Fruit fly (Drosophila melanogaster) whole organism, embryonic: ENCODE measurements around the gene Herc4.

Experiments used
- ATbp ChIP-seq: fragments of 200-800 bp; sonication (Bioruptor generic); optimal IDR thresholded peaks from 2 replicates; lab custom pipeline; 2017; ENCODE audit warnings: missing biosample characterization, mild to moderate bottlenecking, missing genetic modification characterization, missing genetic modification reagents
- B-H1 ChIP-seq: fragments of 200-800 bp; sonication (Bioruptor generic); IDR thresholded peaks from 3 replicates; pipeline ENCODE4 v1.3.6; 2022; ENCODE audit warnings: missing biosample characterization, missing genetic modification characterization
- Bdp1 ChIP-seq: fragments of 200-800 bp; sonication (Bioruptor generic); optimal IDR thresholded peaks from 3 replicates; lab custom pipeline; 2016; ENCODE audit warnings: missing biosample characterization, missing genetic modification characterization
- CG10147 ChIP-seq: fragments of 200-800 bp; sonication (Bioruptor generic); optimal IDR thresholded peaks from 2 replicates; lab custom pipeline; 2019; ENCODE audit warnings: missing biosample characterization, mild to moderate bottlenecking, missing genetic modification characterization, moderate library complexity
- CG1024 ChIP-seq: fragments of 200-800 bp; sonication (Bioruptor generic); IDR thresholded peaks from 2 replicates; pipeline ENCODE4 v1.3.6; 2022; ENCODE audit warnings: missing biosample characterization, missing genetic modification characterization
- CG10979 ChIP-seq: fragments of 200-800 bp; sonication (Bioruptor generic); optimal IDR thresholded peaks from 2 replicates; lab custom pipeline; 2018; ENCODE audit warnings: missing biosample characterization, mild to moderate bottlenecking, missing genetic modification characterization, moderate library complexity
- CG11695 ChIP-seq: fragments of 200-800 bp; sonication (Bioruptor generic); IDR thresholded peaks from 3 replicates; pipeline ENCODE4 v1.3.6; 2022; ENCODE audit warnings: missing biosample characterization, missing genetic modification characterization
- CG12236 ChIP-seq: fragments of 200-800 bp; sonication (Bioruptor generic); optimal IDR thresholded peaks from 2 replicates; lab custom pipeline; 2016; ENCODE audit warnings: missing biosample characterization, missing genetic modification characterization
- CG12744 ChIP-seq: fragments of 200-800 bp; sonication (Bioruptor generic); optimal IDR thresholded peaks from 2 replicates; lab custom pipeline; 2016; ENCODE audit warnings: missing biosample characterization, missing genetic modification characterization
- CG13775 ChIP-seq: fragments of 200-800 bp; sonication (Bioruptor generic); optimal IDR thresholded peaks from 3 replicates; lab custom pipeline; 2017; ENCODE audit warnings: missing biosample characterization, mild to moderate bottlenecking, missing genetic modification characterization
- CG1602 ChIP-seq: fragments of 200-800 bp; sonication (Bioruptor generic); optimal IDR thresholded peaks from 3 replicates; lab custom pipeline; 2016; ENCODE audit warnings: missing biosample characterization, missing genetic modification characterization
- CG16815 ChIP-seq: fragments of 200-800 bp; sonication (Bioruptor generic); optimal IDR thresholded peaks from 3 replicates; lab custom pipeline; 2017; ENCODE audit warnings: missing biosample characterization, mild to moderate bottlenecking, missing genetic modification characterization
- CG17328 ChIP-seq: fragments of 200-800 bp; sonication (Bioruptor generic); IDR thresholded peaks from 2 replicates; pipeline ENCODE4 v1.3.6; 2022; ENCODE audit warnings: missing biosample characterization, missing genetic modification characterization
- CG17385 ChIP-seq: fragments of 200-800 bp; sonication (Bioruptor generic); optimal IDR thresholded peaks from 3 replicates; lab custom pipeline; 2018; ENCODE audit warnings: missing biosample characterization, mild to moderate bottlenecking, missing genetic modification characterization
- CG17802 ChIP-seq: fragments of 200-800 bp; sonication (Bioruptor generic); optimal IDR thresholded peaks from 2 replicates; lab custom pipeline; 2018; ENCODE audit warnings: missing biosample characterization, mild to moderate bottlenecking, missing genetic modification characterization, moderate library complexity
- CG17829 ChIP-seq: fragments of 200-800 bp; optimal IDR thresholded peaks from 2 replicates; lab custom pipeline; 2019; ENCODE audit warnings: missing biosample characterization, mild to moderate bottlenecking, missing genetic modification characterization, moderate library complexity
- CG2202 ChIP-seq: fragments of 200-800 bp; sonication (Bioruptor generic); optimal IDR thresholded peaks from 2 replicates; lab custom pipeline; 2018; ENCODE audit warnings: missing biosample characterization, mild to moderate bottlenecking, missing genetic modification characterization
- CG2889 ChIP-seq: fragments of 200-800 bp; sonication (Bioruptor generic); IDR thresholded peaks from 3 replicates; pipeline ENCODE4 v1.3.6; 2022; ENCODE audit warnings: missing biosample characterization, missing genetic modification characterization
- CG30020 ChIP-seq: fragments of 200-800 bp; optimal IDR thresholded peaks from 2 replicates; lab custom pipeline; 2019; ENCODE audit warnings: missing biosample characterization, mild to moderate bottlenecking, missing genetic modification characterization, moderate library complexity
- CG3065 ChIP-seq: fragments of 200-800 bp; sonication (Bioruptor generic); optimal IDR thresholded peaks from 2 replicates; lab custom pipeline; 2016; ENCODE audit warnings: missing biosample characterization, missing genetic modification characterization
- CG31365 ChIP-seq: fragments of 200-800 bp; sonication (Bioruptor generic); optimal IDR thresholded peaks from 2 replicates; lab custom pipeline; 2018; ENCODE audit warnings: missing biosample characterization, mild to moderate bottlenecking, missing genetic modification characterization
- CG33213 ChIP-seq: fragments of 200-800 bp; sonication (Bioruptor generic); optimal IDR thresholded peaks from 3 replicates; lab custom pipeline; 2016; ENCODE audit warnings: missing biosample characterization, missing genetic modification characterization
- CG7357 ChIP-seq: fragments of 200-800 bp; sonication (Bioruptor generic); IDR thresholded peaks from 3 replicates; pipeline ENCODE4 v1.3.6; 2022; ENCODE audit warnings: missing biosample characterization, missing genetic modification characterization
- CG8944 ChIP-seq: fragments of 200-800 bp; sonication (Bioruptor generic); optimal IDR thresholded peaks from 3 replicates; lab custom pipeline; 2016; ENCODE audit warnings: missing biosample characterization, missing genetic modification characterization
- CoRest ChIP-seq: fragments of 200-800 bp; sonication (Bioruptor generic); optimal IDR thresholded peaks from 3 replicates; lab custom pipeline; 2018; ENCODE audit warnings: missing biosample characterization, mild to moderate bottlenecking, missing genetic modification characterization, moderate library complexity
- Eip74EF ChIP-seq, 2 experiments: fragments of 200-800 bp in 1 of 2; fragments of >200 bp in 1 of 2; sonication (Bioruptor generic) in 1 of 2; optimal IDR thresholded peaks; 2 replicates each; lab custom pipeline; 2017 to 2019; ENCODE audit warnings: missing biosample characterization in 2 of 2, missing genetic modification characterization in 2 of 2, mild to moderate bottlenecking in 1 of 2, moderate library complexity in 1 of 2
- Gsc ChIP-seq: fragments of 200-800 bp; sonication (Bioruptor generic); IDR thresholded peaks from 2 replicates; pipeline ENCODE4 v1.3.6; 2022; ENCODE audit warnings: missing biosample characterization, missing genetic modification characterization
- Lim3 ChIP-seq: fragments of 200-800 bp; sonication (Bioruptor generic); IDR thresholded peaks from 2 replicates; pipeline ENCODE4 v1.3.6; 2022; ENCODE audit warnings: missing biosample characterization, missing genetic modification characterization
- Mad ChIP-seq: fragments of 200-800 bp; sonication (Bioruptor generic); optimal IDR thresholded peaks from 2 replicates; lab custom pipeline; 2016; ENCODE audit warnings: missing biosample characterization, missing genetic modification characterization
- Max ChIP-seq: fragments of 200-800 bp; sonication (Bioruptor generic); optimal IDR thresholded peaks from 2 replicates; lab custom pipeline; 2016; ENCODE audit warnings: missing biosample characterization, mild to moderate bottlenecking, missing genetic modification characterization
- Myb ChIP-seq: fragments of 200-800 bp; sonication (Bioruptor generic); optimal IDR thresholded peaks from 2 replicates; lab custom pipeline; 2016; ENCODE audit warnings: missing biosample characterization, missing genetic modification characterization
- Neu2 ChIP-seq: fragments of 200-800 bp; sonication (Bioruptor generic); optimal IDR thresholded peaks from 3 replicates; lab custom pipeline; 2016; ENCODE audit warnings: missing biosample characterization, missing genetic modification characterization, borderline replicate concordance
- Stat92E ChIP-seq, 3 experiments: fragments of >200 bp in 2 of 3; fragments of 200-800 bp in 1 of 3; sonication (Bioruptor generic) in 1 of 3; optimal IDR thresholded peaks; 2 replicates each; lab custom pipeline; 2017 to 2019; ENCODE audit warnings: missing biosample characterization in 3 of 3, missing genetic modification characterization in 3 of 3, mild to moderate bottlenecking in 1 of 3, moderate library complexity in 1 of 3
- TFAM ChIP-seq: fragments of 200-800 bp; sonication (Bioruptor generic); optimal IDR thresholded peaks from 2 replicates; lab custom pipeline; 2017; ENCODE audit warnings: missing biosample characterization, missing genetic modification characterization, inconsistent platforms
- Usf ChIP-seq: fragments of 200-800 bp; sonication (Bioruptor generic); optimal IDR thresholded peaks from 2 replicates; lab custom pipeline; 2017; ENCODE audit warnings: missing genotype, missing biosample characterization, missing genetic modification characterization
- Xrp1 ChIP-seq: fragments of 200-800 bp; sonication (Bioruptor generic); IDR thresholded peaks from 2 replicates; pipeline ENCODE4 v1.3.6; 2022; ENCODE audit warnings: missing biosample characterization, missing genetic modification characterization
- br ChIP-seq: fragments of >200 bp; optimal IDR thresholded peaks from 2 replicates; lab custom pipeline; 2017
- cato ChIP-seq: fragments of 200-800 bp; sonication (Bioruptor generic); optimal IDR thresholded peaks from 2 replicates; lab custom pipeline; 2016; ENCODE audit warnings: missing biosample characterization, missing genetic modification characterization, borderline replicate concordance
- chn ChIP-seq: fragments of 200-800 bp; sonication (Bioruptor generic); optimal IDR thresholded peaks from 2 replicates; lab custom pipeline; 2016; ENCODE audit warnings: missing biosample characterization, missing genetic modification characterization
- dan ChIP-seq: fragments of 200-800 bp; sonication (Bioruptor generic); IDR thresholded peaks from 2 replicates; pipeline ENCODE4 v1.3.6; 2022; ENCODE audit warnings: missing biosample characterization, missing genetic modification characterization
- disco-r ChIP-seq: fragments of 200-800 bp; sonication (Bioruptor generic); optimal IDR thresholded peaks from 2 replicates; lab custom pipeline; 2016; ENCODE audit warnings: missing biosample characterization, missing genetic modification characterization
- inv ChIP-seq: fragments of 200-800 bp; sonication (Bioruptor generic); IDR thresholded peaks from 2 replicates; pipeline ENCODE4 v1.3.6; 2022; ENCODE audit warnings: missing biosample characterization, missing genetic modification characterization; ENCODE audit not compliant: partially characterized antibody
- maf-S ChIP-seq: fragments of 200-800 bp; sonication (Bioruptor generic); optimal IDR thresholded peaks from 2 replicates; lab custom pipeline; 2016; ENCODE audit warnings: missing biosample characterization, missing genetic modification characterization
- oc ChIP-seq: fragments of 200-800 bp; sonication (Bioruptor generic); optimal IDR thresholded peaks from 2 replicates; lab custom pipeline; 2018; ENCODE audit warnings: missing biosample characterization, mild to moderate bottlenecking, missing genetic modification characterization, moderate library complexity
- pb ChIP-seq: fragments of 200-800 bp; sonication (Bioruptor generic); optimal IDR thresholded peaks from 3 replicates; lab custom pipeline; 2016; ENCODE audit warnings: missing biosample characterization, missing genetic modification characterization
- pnt ChIP-seq: fragments of 200-800 bp; sonication (Bioruptor generic); optimal IDR thresholded peaks from 3 replicates; lab custom pipeline; 2016; ENCODE audit warnings: missing biosample characterization, missing genetic modification characterization
- prd ChIP-seq, 3 experiments: fragments of >200 bp in 2 of 3; fragments of 200-800 bp in 1 of 3; sonication (Bioruptor generic) in 1 of 3; optimal IDR thresholded peaks in 2 of 3; IDR thresholded peaks in 1 of 3; 2 replicates in 2 of 3; 3 replicates in 1 of 3; pipeline versions ENCODE4 v1.3.6 to Lab custom; 2017 to 2022; ENCODE audit warnings: missing biosample characterization in 1 of 3, missing genetic modification characterization in 1 of 3
- slbo ChIP-seq: fragments of 200-800 bp; sonication (Bioruptor generic); IDR thresholded peaks from 2 replicates; pipeline ENCODE4 v1.3.6; 2022; ENCODE audit warnings: missing biosample characterization, missing genetic modification characterization
- so ChIP-seq: fragments of 200-800 bp; sonication (Bioruptor generic); IDR thresholded peaks from 3 replicates; pipeline ENCODE4 v1.3.6; 2022; ENCODE audit warnings: missing biosample characterization, missing genetic modification characterization
- wdn ChIP-seq: fragments of 200-800 bp; sonication (Bioruptor generic); IDR thresholded peaks from 2 replicates; pipeline ENCODE4 v1.3.6; 2022; ENCODE audit warnings: missing biosample characterization, missing genetic modification characterization
- wor ChIP-seq: fragments of 200-800 bp; sonication (Bioruptor generic); IDR thresholded peaks from 2 replicates; pipeline ENCODE4 v1.3.6; 2022; ENCODE audit warnings: missing biosample characterization, missing genetic modification characterization

The Herc4 gene

dm6 chr3L:1352065-1352464 lies 38.6 kb downstream of the Herc4 start (continued):
- TF ChIP-seq prd (optimal IDR thresholded peaks at IDR 0.05; lab: Kevin White, UChicago) (no peak), prd (GFP tag; IDR thresholded peaks at IDR 0.05; lab: Robert Waterston, UW) (peak; percentile 40; the same call in 1 of the 3 replicates), CG33213 (GFP tag; lab: Kevin White, UChicago) (peak; percentile 57), CG17802 (tag; lab: Kevin White, UChicago) (no peak), Lim3 (GFP tag; lab: Robert Waterston, UW) (no peak), cato (GFP tag; lab: Kevin White, UChicago) (no peak), CG7357 (GFP tag; lab: Robert Waterston, UW) (no peak), wor (no peak), TFAM (no peak), CG16815 (GFP tag; lab: Kevin White, UChicago) (no peak), Xrp1 (GFP tag; lab: Robert Waterston, UW) (peak; percentile 29; the same call in 1 of the 2 replicates), CG13775 (GFP tag; lab: Kevin White, UChicago) (peak; percentile 19), Max (GFP tag; lab: Kevin White, UChicago) (peak; percentile 11), Gsc (GFP tag; lab: Robert Waterston, UW) (no peak), disco-r (GFP tag; lab: Kevin White, UChicago) (no peak), CG10979 (tag; lab: Kevin White, UChicago) (peak; percentile 35), Mad (GFP tag; lab: Kevin White, UChicago) (no peak), CG2202 (tag; lab: Kevin White, UChicago) (no peak), CG17385 (peak; percentile 11), B-H1 (GFP tag; lab: Robert Waterston, UW) (no peak), dan (no peak), wdn (GFP tag; lab: Robert Waterston, UW) (no peak), CG17829 (tag; lab: Kevin White, UChicago) (peak; percentile 53), chn (peak; percentile 16), pnt (GFP tag; lab: Kevin White, UChicago) (peak; percentile 3), Eip74EF (GFP tag; optimal IDR thresholded peaks at IDR 0.05; lab: Kevin White, UChicago) (peak in 1 of 2 experiments; percentile 29), CG12236 (GFP tag; lab: Kevin White, UChicago) (peak; percentile 30), CG12744 (GFP tag; lab: Kevin White, UChicago) (peak; percentile 48), Usf (GFP tag; lab: Kevin White, UChicago) (no peak), ATbp (GFP tag; lab: Kevin White, UChicago) (no peak), so (GFP tag; lab: Robert Waterston, UW) (no peak), Myb (GFP tag; lab: Kevin White, UChicago) (peak; percentile 21), Neu2 (GFP tag; lab: Kevin White, UChicago) (no peak), CG17328 (GFP tag; lab: Robert Waterston, UW) (peak; percentile 21; the same call in 1 of the 2 replicates), Bdp1 (no peak), CG30020 (tag; lab: Kevin White, UChicago) (peak; percentile 5), inv (GFP tag; lab: Robert Waterston, UW) (peak; percentile 73), maf-S (GFP tag; lab: Kevin White, UChicago) (no peak), CG1602 (GFP tag; lab: Kevin White, UChicago) (no peak), CG10147 (GFP tag; lab: Kevin White, UChicago) (no peak), br (no peak), CoRest (peak; percentile 64), pb (GFP tag; lab: Kevin White, UChicago) (peak; percentile 12), CG1024 (GFP tag; lab: Robert Waterston, UW) (0 out of 2 replicates have a peak, but pooled peaks have one; percentile 21), CG11695 (GFP tag; lab: Robert Waterston, UW) (no peak), Stat92E (GFP tag; optimal IDR thresholded peaks at IDR 0.05; lab: Kevin White, UChicago) (peak in 1 of 3 experiments; percentile 53), oc (tag; lab: Kevin White, UChicago) (peak; percentile 86), CG8944 (GFP tag; lab: Kevin White, UChicago) (no peak), CG3065 (GFP tag; lab: Kevin White, UChicago) (no peak), slbo (GFP tag; lab: Robert Waterston, UW) (peak; percentile 39; the same call in 1 of the 2 replicates), CG2889 (GFP tag; lab: Robert Waterston, UW) (no peak), CG31365 (tag; lab: Kevin White, UChicago) (no peak)
